Fruit fly (Drosophila melanogaster) whole organism: ENCODE results near the gene CG16713.

Source experiments
- CG8478 ChIP-seq: fragments of >200 bp; optimal IDR thresholded peaks from 2 replicates; lab custom pipeline; 2018; ENCODE audit warnings: inconsistent platforms
- Dll ChIP-seq: fragments of >200 bp; optimal IDR thresholded peaks from 2 replicates; lab custom pipeline; 2017
- EcR ChIP-seq, 2 experiments: fragments of >200 bp; optimal IDR thresholded peaks; 2 replicates each; lab custom pipeline; 2017; ENCODE audit warnings: missing biosample characterization in 2 of 2, missing genetic modification characterization in 2 of 2, missing genetic modification reagents in 2 of 2
- pan ChIP-seq: fragments of >200 bp; optimal IDR thresholded peaks from 2 replicates; lab custom pipeline; 2017
- psq ChIP-seq: fragments of >200 bp; optimal IDR thresholded peaks from 2 replicates; lab custom pipeline; 2017
- usp ChIP-seq: fragments of >200 bp; optimal IDR thresholded peaks from 2 replicates; lab custom pipeline; 2017; ENCODE audit warnings: missing biosample characterization, missing genetic modification characterization, mixed read lengths

CG16713 gene

DNA sequence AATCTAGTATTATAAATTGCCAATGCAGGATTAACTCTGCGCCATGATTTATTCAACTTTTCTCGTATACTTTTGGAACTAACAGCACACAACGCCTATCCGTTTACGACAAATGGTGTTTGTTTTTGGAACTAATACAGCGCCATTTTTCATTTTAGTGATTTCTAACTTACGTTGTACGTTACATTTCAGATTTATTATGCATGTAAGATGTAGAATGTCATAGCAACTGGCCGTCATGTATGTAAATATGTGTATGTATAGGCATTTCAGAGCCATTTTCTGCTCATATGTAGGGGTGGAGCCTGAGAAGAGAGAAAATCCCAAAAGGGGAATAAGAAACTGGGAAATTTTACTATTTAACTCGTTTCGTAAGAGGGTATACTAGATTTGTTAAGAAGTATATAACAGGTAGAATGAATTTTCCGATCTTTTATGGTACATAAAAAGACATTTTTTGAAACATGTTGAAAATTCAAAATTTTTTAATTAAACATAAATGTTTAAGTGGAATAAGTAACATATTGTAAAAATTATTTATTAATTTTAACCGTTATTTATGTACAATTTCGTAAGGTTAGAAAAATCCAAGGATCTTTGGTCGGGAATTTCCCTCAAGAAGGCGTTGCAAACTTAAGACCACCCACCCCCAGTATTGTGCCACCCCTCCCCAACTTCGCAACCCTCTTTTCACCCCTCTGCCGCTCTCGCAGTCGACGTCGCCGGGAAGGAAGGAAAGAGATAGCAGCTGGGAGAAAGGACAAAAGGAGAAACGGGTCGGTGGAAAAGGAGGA is 37.7 kb downstream of the CG16713 start:
- TF ChIP-seq CG8478, result no peak

DNA sequence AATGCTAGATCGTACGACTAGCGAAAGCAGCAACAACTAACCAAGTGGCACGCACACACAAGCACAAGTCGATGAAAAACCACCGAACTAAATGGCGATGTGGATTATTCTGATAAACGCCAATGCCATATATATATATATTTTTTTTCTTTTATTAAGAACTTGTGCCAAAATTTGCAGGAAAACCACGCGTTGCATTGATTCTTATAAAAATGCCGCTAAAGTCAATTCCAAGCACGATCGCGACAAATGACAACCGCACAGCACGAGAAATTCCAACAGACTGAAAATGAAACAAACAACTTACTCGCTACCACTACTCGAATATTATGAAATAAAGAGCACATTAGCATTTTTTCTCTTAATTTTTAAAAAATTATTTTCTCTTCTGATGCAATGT is 38.5 kb downstream of the CG16713 start, which contains the start of gene for:
Gene for (minus strand): TSS at position 287 of the 400 bp plus-strand sequence.
- no peak for TF ChIP-seq EcR (GFP tag; optimal IDR thresholded peaks at IDR 0.05; lab: Kevin White, UChicago)
- no peak for TF ChIP-seq Dll (lab: Kevin White, UChicago)
- no peak for TF ChIP-seq pan (lab: Kevin White, UChicago)
- TF ChIP-seq usp (GFP tag; lab: Kevin White, UChicago), result no peak
- no peak for TF ChIP-seq psq (lab: Kevin White, UChicago)
- TF ChIP-seq CG8478, result no peak

DNA sequence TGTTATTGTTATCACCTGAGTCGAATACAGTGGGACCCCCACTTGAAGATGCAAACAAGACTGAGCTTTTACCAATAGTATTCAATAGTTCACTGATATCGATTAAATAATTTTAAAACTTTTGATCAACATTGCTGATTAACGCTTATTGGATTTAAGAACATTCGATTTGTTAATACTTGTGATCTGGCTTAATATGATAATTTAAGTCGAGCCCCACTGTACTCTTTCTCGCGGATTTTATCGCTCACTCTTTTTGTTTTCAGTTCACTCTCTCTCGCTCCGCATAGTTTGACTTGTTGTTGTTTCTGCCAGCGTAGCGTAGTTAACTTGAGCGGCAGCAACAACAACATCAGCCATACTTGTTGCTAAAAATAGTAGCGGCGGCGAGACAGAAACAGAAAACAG is 39.5 kb downstream of the CG16713 start:
- TF ChIP-seq usp (GFP tag; lab: Kevin White, UChicago) (no peak), pan (lab: Kevin White, UChicago) (no peak), psq (lab: Kevin White, UChicago) (no peak), CG8478 (no peak), EcR (GFP tag; optimal IDR thresholded peaks at IDR 0.05; lab: Kevin White, UChicago) (no peak)

DNA sequence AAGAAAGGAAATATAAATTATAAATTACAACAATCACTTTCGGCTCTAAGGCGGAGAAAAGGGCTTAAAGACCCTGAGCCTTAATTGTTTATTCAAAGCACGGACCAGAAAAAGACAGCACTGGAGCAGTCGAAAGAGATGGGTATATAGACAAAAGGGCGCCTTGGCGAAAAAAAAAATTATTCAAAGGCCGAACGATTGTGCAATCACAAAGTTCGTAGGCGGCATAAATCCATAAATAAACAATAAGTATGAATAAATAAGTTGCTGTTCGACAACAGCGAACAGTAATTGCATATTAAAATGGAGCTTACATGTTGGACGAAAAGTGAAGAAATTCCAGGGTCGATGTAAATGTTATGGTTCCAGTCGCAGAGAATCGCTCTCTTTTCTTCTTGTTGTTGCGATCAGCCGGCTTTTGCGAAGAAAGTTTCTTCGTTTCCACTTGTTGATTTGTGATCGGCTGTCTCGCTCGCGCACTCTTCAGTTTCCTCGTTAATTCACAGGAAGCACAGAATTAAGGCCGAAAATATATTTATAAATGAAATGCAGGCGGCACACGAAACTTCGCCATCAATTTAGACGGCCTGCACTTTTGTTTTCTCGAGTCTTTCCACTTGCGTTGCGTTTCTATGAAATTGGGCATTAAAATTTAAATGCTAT is 40.1 kb downstream of the CG16713 start:
- no peak for TF ChIP-seq EcR (GFP tag; optimal IDR thresholded peaks at IDR 0.05; lab: Kevin White, UChicago)
- TF ChIP-seq Dll (lab: Kevin White, UChicago), result no peak
- no peak for TF ChIP-seq pan (lab: Kevin White, UChicago)
- TF ChIP-seq CG8478, result no peak
- TF ChIP-seq psq (lab: Kevin White, UChicago), result no peak
- no peak for TF ChIP-seq usp (GFP tag; lab: Kevin White, UChicago)

DNA sequence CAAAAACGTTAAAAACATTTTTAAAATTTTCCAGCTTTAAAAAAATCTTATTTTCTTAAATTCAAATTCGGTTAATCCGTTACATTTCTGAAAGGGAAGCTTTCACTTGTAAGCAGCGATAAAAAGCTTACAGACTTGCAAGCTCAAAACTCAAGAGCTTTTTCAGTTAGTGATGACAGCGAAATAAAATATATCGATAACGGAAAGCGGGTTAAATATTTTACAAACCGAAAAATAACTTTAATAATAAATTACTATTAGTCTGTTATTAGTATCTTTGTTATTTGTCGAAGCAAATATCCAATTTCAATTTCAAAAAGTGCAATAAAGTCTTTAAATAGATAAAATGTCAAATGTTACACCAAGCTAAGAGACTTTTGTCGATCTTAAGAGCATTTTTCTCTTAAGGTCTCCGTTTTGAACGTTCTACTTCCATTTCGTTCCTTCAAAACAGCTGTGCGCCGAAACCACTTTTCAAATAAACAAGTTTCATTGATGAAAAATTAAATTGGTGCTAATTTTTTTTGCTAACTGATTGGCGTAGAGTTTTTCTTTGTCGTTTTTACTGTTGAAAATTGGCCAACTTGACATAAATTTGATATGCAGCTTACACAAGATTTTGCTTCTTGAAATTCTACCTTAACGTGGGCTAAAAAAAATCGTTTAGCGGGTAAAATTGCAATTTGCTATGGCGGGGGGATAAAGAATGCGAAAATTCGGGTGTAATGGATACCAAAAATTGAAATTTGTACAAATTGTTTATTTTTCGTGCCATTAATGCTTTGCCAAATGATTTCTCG is 46.8 kb downstream of the CG16713 start:
- no peak for TF ChIP-seq EcR (GFP tag; optimal IDR thresholded peaks at IDR 0.05; lab: Kevin White, UChicago)
- TF ChIP-seq usp (GFP tag; lab: Kevin White, UChicago), result no peak
- no peak for TF ChIP-seq CG8478
- no peak for TF ChIP-seq psq (lab: Kevin White, UChicago)
- no peak for TF ChIP-seq pan (lab: Kevin White, UChicago)
- no peak for TF ChIP-seq Dll (lab: Kevin White, UChicago)

DNA sequence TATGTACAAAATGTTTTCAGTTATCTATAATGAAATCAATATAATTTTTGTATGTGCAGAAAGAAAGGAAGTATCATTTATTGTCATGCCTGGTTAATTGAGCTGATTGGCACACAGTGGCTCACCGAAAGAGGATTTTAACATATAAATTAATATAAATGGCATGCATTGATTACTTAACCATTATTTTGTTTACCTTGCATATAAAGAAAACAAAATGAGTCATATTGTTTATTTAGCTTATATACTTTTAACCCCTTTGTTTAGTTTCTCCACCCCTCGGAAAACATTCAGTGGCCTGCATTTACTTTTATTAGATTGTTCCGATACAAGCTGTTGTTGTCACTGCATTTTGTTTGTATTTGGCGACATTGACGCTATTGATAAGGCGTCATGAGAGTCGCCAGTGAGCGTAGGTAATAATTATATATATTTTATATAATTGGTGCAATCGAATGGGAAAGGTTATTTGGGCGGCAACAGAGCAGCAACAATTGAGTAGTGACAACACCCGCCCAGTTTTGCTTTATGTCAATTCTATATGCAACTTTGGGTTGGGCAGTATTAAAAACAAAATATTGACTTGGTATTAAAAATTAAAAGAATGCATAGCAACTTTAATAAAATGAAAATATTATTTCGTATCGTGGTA is 47.6 kb downstream of the CG16713 start:
- TF ChIP-seq usp (GFP tag; lab: Kevin White, UChicago) (no peak), CG8478 (no peak), psq (lab: Kevin White, UChicago) (no peak), pan (lab: Kevin White, UChicago) (no peak), Dll (lab: Kevin White, UChicago) (no peak), EcR (GFP tag; optimal IDR thresholded peaks at IDR 0.05; lab: Kevin White, UChicago) (no peak)

DNA sequence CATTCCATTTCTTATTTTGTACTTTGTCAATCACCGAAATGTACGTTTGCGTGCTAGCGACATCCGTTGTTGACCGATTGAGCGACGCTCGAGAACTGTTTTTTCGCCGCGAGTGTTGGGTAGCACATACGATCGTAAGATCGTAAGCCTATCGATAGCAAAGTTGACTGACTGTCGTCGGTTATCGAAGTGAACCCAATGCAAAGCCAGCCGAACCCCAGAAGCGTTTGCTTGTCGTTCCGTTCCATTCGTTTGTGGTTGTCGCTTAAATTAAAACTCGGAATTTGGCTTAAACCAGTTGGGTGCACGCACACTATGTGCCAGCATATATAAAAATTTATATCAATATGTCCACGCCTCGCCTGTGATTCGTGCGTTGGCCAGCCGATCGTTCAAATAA is 49.2 kb downstream of the CG16713 start:
- TF ChIP-seq pan (lab: Kevin White, UChicago) (no peak), CG8478 (no peak), EcR (GFP tag; optimal IDR thresholded peaks at IDR 0.05; lab: Kevin White, UChicago) (no peak), Dll (lab: Kevin White, UChicago) (no peak), usp (GFP tag; lab: Kevin White, UChicago) (no peak), psq (lab: Kevin White, UChicago) (no peak)

DNA sequence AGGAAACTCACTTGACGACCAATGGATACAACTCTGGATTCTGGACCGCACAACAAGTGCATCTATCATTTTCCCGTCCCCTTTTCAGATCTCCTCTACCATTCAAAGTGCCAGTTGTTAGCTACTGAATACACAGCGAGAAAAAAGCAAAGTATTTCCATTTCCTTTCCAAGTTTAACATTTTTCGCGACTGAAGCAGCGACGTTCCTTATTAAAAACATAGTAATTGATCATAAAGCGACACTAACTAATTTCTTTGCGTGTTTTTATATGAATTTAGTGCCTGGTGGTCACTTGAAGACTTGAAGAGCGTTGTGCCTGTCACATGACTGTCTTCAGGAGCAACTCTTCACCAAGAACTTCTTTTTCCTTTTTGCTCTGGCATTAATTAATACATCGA is 49.9 kb downstream of the CG16713 start:
- TF ChIP-seq EcR (GFP tag; optimal IDR thresholded peaks at IDR 0.05; lab: Kevin White, UChicago) (no peak), Dll (lab: Kevin White, UChicago) (no peak), CG8478 (no peak), usp (GFP tag; lab: Kevin White, UChicago) (no peak), psq (lab: Kevin White, UChicago) (no peak), pan (lab: Kevin White, UChicago) (no peak)
